Fruit fly (Drosophila melanogaster) whole organism, embryonic: ENCODE results near the gene CG45049.

ENCODE experiments used
- Adf1 ChIP-seq: fragments of 200-800 bp; sonication (Bioruptor generic); IDR thresholded peaks from 2 replicates; pipeline ENCODE4 v1.3.6; 2022; ENCODE audit warnings: missing biosample characterization, missing genetic modification characterization
- B-H1 ChIP-seq: fragments of 200-800 bp; sonication (Bioruptor generic); IDR thresholded peaks from 3 replicates; pipeline ENCODE4 v1.3.6; 2022; ENCODE audit warnings: missing biosample characterization, missing genetic modification characterization
- BEAF-32 ChIP-seq: fragments of 200-800 bp; sonication (Bioruptor generic); optimal IDR thresholded peaks from 3 replicates; lab custom pipeline; 2017; ENCODE audit warnings: missing biosample characterization, missing genetic modification characterization, mild to moderate bottlenecking, moderate library complexity, missing genetic modification reagents
- Bgb ChIP-seq: fragments of 200-800 bp; sonication (Bioruptor generic); IDR thresholded peaks from 2 replicates; pipeline ENCODE4 v1.3.6; 2022; ENCODE audit warnings: missing biosample characterization, missing genetic modification characterization; ENCODE audit not compliant: partially characterized antibody
- Bteb2 ChIP-seq: fragments of 200-800 bp; sonication (Bioruptor generic); optimal IDR thresholded peaks from 2 replicates; lab custom pipeline; 2016; ENCODE audit warnings: missing biosample characterization, missing genetic modification characterization
- CG10209 ChIP-seq: fragments of 200-800 bp; sonication (Bioruptor generic); optimal IDR thresholded peaks from 3 replicates; lab custom pipeline; 2017; ENCODE audit warnings: missing biosample characterization, mild to moderate bottlenecking, missing genetic modification characterization, missing genetic modification reagents
- CG10565 ChIP-seq: fragments of 200-800 bp; sonication (Bioruptor generic); optimal IDR thresholded peaks from 3 replicates; lab custom pipeline; 2016; ENCODE audit warnings: missing biosample characterization, mild to moderate bottlenecking, missing genetic modification characterization
- CG13123 ChIP-seq: fragments of 200-800 bp; sonication (Bioruptor generic); optimal IDR thresholded peaks from 2 replicates; lab custom pipeline; 2016; ENCODE audit warnings: missing biosample characterization, missing genetic modification characterization
- CG15269 ChIP-seq: fragments of 200-800 bp; sonication (Bioruptor generic); optimal IDR thresholded peaks from 2 replicates; lab custom pipeline; 2018; ENCODE audit warnings: missing biosample characterization, mild to moderate bottlenecking, missing genetic modification characterization, moderate library complexity
- CG2116 ChIP-seq: fragments of 200-800 bp; sonication (Bioruptor generic); optimal IDR thresholded peaks from 3 replicates; lab custom pipeline; 2018; ENCODE audit warnings: missing biosample characterization, mild to moderate bottlenecking, missing genetic modification characterization
- CG2199 ChIP-seq: fragments of 200-800 bp; sonication (Bioruptor generic); IDR thresholded peaks from 3 replicates; pipeline ENCODE4 v1.3.6; 2022; ENCODE audit warnings: missing biosample characterization, missing genetic modification characterization
- CG2202 ChIP-seq: fragments of 200-800 bp; sonication (Bioruptor generic); optimal IDR thresholded peaks from 2 replicates; lab custom pipeline; 2018; ENCODE audit warnings: missing biosample characterization, mild to moderate bottlenecking, missing genetic modification characterization
- CG2678 ChIP-seq: fragments of 200-800 bp; sonication (Bioruptor generic); optimal IDR thresholded peaks from 3 replicates; lab custom pipeline; 2019; ENCODE audit warnings: missing biosample characterization, mild to moderate bottlenecking, missing genetic modification characterization, moderate library complexity
- CG31441 ChIP-seq: fragments of 200-800 bp; sonication (Bioruptor generic); IDR thresholded peaks from 2 replicates; pipeline ENCODE4 v1.3.6; 2022; ENCODE audit warnings: missing biosample characterization, missing genetic modification characterization
- CG32772 ChIP-seq: fragments of 200-800 bp; sonication (Bioruptor generic); IDR thresholded peaks from 2 replicates; pipeline ENCODE4 v1.3.6; 2022; ENCODE audit warnings: missing biosample characterization, missing genetic modification characterization
- CG34376 ChIP-seq: fragments of 200-800 bp; sonication (Bioruptor generic); optimal IDR thresholded peaks from 2 replicates; lab custom pipeline; 2018; ENCODE audit warnings: missing biosample characterization, mild to moderate bottlenecking, missing genetic modification characterization
- CG4617 ChIP-seq: fragments of 200-800 bp; sonication (Bioruptor generic); optimal IDR thresholded peaks from 3 replicates; lab custom pipeline; 2016; ENCODE audit warnings: missing biosample characterization, missing genetic modification characterization, borderline replicate concordance
- CG5180 ChIP-seq: fragments of 200-800 bp; sonication (Bioruptor generic); optimal IDR thresholded peaks from 3 replicates; lab custom pipeline; 2017; ENCODE audit warnings: missing biosample characterization, missing genetic modification characterization, mild to moderate bottlenecking, moderate library complexity, missing genetic modification reagents
- CG7786 ChIP-seq: fragments of 200-800 bp; sonication (Bioruptor generic); optimal IDR thresholded peaks from 2 replicates; lab custom pipeline; 2016; ENCODE audit warnings: missing biosample characterization, missing genetic modification characterization
- CG8478 ChIP-seq: fragments of >200 bp; optimal IDR thresholded peaks from 2 replicates; lab custom pipeline; 2018
- CG9876 ChIP-seq: fragments of 200-800 bp; sonication (Bioruptor generic); optimal IDR thresholded peaks from 2 replicates; lab custom pipeline; 2016; ENCODE audit warnings: missing biosample characterization, missing genetic modification characterization
- Dref ChIP-seq: fragments of 200-800 bp; sonication (Bioruptor generic); IDR thresholded peaks from 2 replicates; pipeline ENCODE4 v1.3.6; 2022; ENCODE audit warnings: missing biosample characterization, missing genetic modification characterization
- HLH4C ChIP-seq: fragments of 200-800 bp; sonication (Bioruptor generic); IDR thresholded peaks from 3 replicates; pipeline ENCODE4 v1.3.6; 2022; ENCODE audit warnings: missing biosample characterization, missing genetic modification characterization; ENCODE audit not compliant: partially characterized antibody
- Lhr ChIP-seq: fragments of 200-800 bp; sonication (Bioruptor generic); optimal IDR thresholded peaks from 3 replicates; lab custom pipeline; 2017; ENCODE audit warnings: mild to moderate bottlenecking, missing biosample characterization, missing genetic modification reagents, missing genetic modification characterization
- MESR4 ChIP-seq: fragments of 200-800 bp; sonication (Bioruptor generic); optimal IDR thresholded peaks from 2 replicates; lab custom pipeline; 2018; ENCODE audit warnings: missing biosample characterization, mild to moderate bottlenecking, missing genetic modification characterization, moderate library complexity
- Mad ChIP-seq: fragments of 200-800 bp; sonication (Bioruptor generic); optimal IDR thresholded peaks from 2 replicates; lab custom pipeline; 2016; ENCODE audit warnings: missing biosample characterization, missing genetic modification characterization
- Myb ChIP-seq: fragments of 200-800 bp; sonication (Bioruptor generic); optimal IDR thresholded peaks from 2 replicates; lab custom pipeline; 2016; ENCODE audit warnings: missing biosample characterization, missing genetic modification characterization
- NC2α ChIP-seq: fragments of 200-800 bp; sonication (Bioruptor generic); optimal IDR thresholded peaks from 2 replicates; lab custom pipeline; 2016; ENCODE audit warnings: missing biosample characterization, missing genetic modification characterization
- NC2β ChIP-seq: fragments of 200-800 bp; sonication (Bioruptor generic); optimal IDR thresholded peaks from 2 replicates; lab custom pipeline; 2016; ENCODE audit warnings: missing biosample characterization, missing genetic modification characterization
- Opbp ChIP-seq: fragments of 200-800 bp; sonication (Bioruptor generic); IDR thresholded peaks from 3 replicates; pipeline ENCODE4 v1.3.6; 2022; ENCODE audit warnings: missing biosample characterization, missing genetic modification characterization; ENCODE audit not compliant: partially characterized antibody
- Sry-δ ChIP-seq: fragments of 200-800 bp; sonication (Bioruptor generic); optimal IDR thresholded peaks from 2 replicates; lab custom pipeline; 2016; ENCODE audit warnings: missing biosample characterization, missing genetic modification characterization
- Stat92E ChIP-seq, 3 experiments: fragments of >200 bp in 2 of 3; fragments of 200-800 bp in 1 of 3; sonication (Bioruptor generic) in 1 of 3; optimal IDR thresholded peaks; 2 replicates each; lab custom pipeline; 2017 to 2019; ENCODE audit warnings: missing biosample characterization in 3 of 3, missing genetic modification characterization in 3 of 3, mild to moderate bottlenecking in 1 of 3, moderate library complexity in 1 of 3
- Xrp1 ChIP-seq: fragments of 200-800 bp; sonication (Bioruptor generic); IDR thresholded peaks from 2 replicates; pipeline ENCODE4 v1.3.6; 2022; ENCODE audit warnings: missing biosample characterization, missing genetic modification characterization
- cad ChIP-seq: fragments of >200 bp; optimal IDR thresholded peaks from 2 replicates; lab custom pipeline; 2017; ENCODE audit warnings: missing biosample characterization, missing genetic modification characterization
- cg ChIP-seq: fragments of 200-800 bp; sonication (Bioruptor generic); optimal IDR thresholded peaks from 3 replicates; lab custom pipeline; 2019; ENCODE audit warnings: missing biosample characterization, mild to moderate bottlenecking, missing genetic modification characterization, moderate library complexity
- en ChIP-seq: fragments of 200-800 bp; sonication (Bioruptor generic); optimal IDR thresholded peaks from 2 replicates; lab custom pipeline; 2016; ENCODE audit warnings: missing biosample characterization, missing genetic modification characterization
- fd102C ChIP-seq: fragments of 200-800 bp; sonication (Bioruptor generic); optimal IDR thresholded peaks from 2 replicates; lab custom pipeline; 2018; ENCODE audit warnings: missing biosample characterization, mild to moderate bottlenecking, missing genetic modification characterization, moderate library complexity
- gsb-n ChIP-seq: fragments of 200-800 bp; sonication (Bioruptor generic); optimal IDR thresholded peaks from 3 replicates; lab custom pipeline; 2018; ENCODE audit warnings: missing biosample characterization, mild to moderate bottlenecking, missing genetic modification characterization
- ind ChIP-seq: fragments of 200-800 bp; sonication (Bioruptor generic); optimal IDR thresholded peaks from 3 replicates; lab custom pipeline; 2016; ENCODE audit warnings: missing biosample characterization, missing genetic modification characterization
- lola ChIP-seq, 3 experiments: fragments of >200 bp in 2 of 3; fragments of 200-800 bp in 1 of 3; sonication (Bioruptor generic) in 1 of 3; optimal IDR thresholded peaks; 2 replicates each; lab custom pipeline; 2017 to 2019; ENCODE audit warnings: missing biosample characterization in 3 of 3, missing genetic modification characterization in 3 of 3, mild to moderate bottlenecking in 1 of 3, moderate library complexity in 1 of 3
- lov ChIP-seq, 2 experiments: fragments of 200-800 bp in 1 of 2; fragments of >200 bp in 1 of 2; sonication (Bioruptor generic) in 1 of 2; IDR thresholded peaks in 1 of 2; optimal IDR thresholded peaks in 1 of 2; 2 replicates in 1 of 2; 3 replicates in 1 of 2; pipeline versions ENCODE4 v1.3.6 to Lab custom; 2017 to 2022; ENCODE audit warnings: missing biosample characterization in 1 of 2, missing genetic modification characterization in 1 of 2
- luna ChIP-seq: fragments of 200-800 bp; sonication (Bioruptor generic); optimal IDR thresholded peaks from 2 replicates; lab custom pipeline; 2016; ENCODE audit warnings: missing biosample characterization, missing genetic modification characterization
- odd ChIP-seq: fragments of 200-800 bp; sonication (Bioruptor generic); optimal IDR thresholded peaks from 2 replicates; lab custom pipeline; 2017; ENCODE audit warnings: missing biosample characterization, mild to moderate bottlenecking, missing genetic modification characterization
- onecut ChIP-seq: fragments of 200-800 bp; sonication (Bioruptor generic); IDR thresholded peaks from 2 replicates; pipeline ENCODE4 v1.3.6; 2022; ENCODE audit warnings: missing biosample characterization, missing genetic modification characterization
- pzg ChIP-seq: fragments of 200-800 bp; sonication (Bioruptor generic); optimal IDR thresholded peaks from 3 replicates; lab custom pipeline; 2018; ENCODE audit warnings: missing biosample characterization, mild to moderate bottlenecking, missing genetic modification characterization, moderate library complexity
- sqz ChIP-seq: fragments of 200-800 bp; sonication (Bioruptor generic); optimal IDR thresholded peaks from 3 replicates; lab custom pipeline; 2018; ENCODE audit warnings: missing biosample characterization, mild to moderate bottlenecking, missing genetic modification characterization
- tll ChIP-seq, 2 experiments: fragments of 200-800 bp in 1 of 2; fragments of >200 bp in 1 of 2; sonication (Bioruptor generic) in 1 of 2; optimal IDR thresholded peaks; 2 replicates each; lab custom pipeline; 2017 to 2019; ENCODE audit warnings: missing biosample characterization in 2 of 2, missing genetic modification characterization in 2 of 2, mild to moderate bottlenecking in 1 of 2, moderate library complexity in 1 of 2
- toy ChIP-seq: fragments of 200-800 bp; sonication (Bioruptor generic); IDR thresholded peaks from 2 replicates; pipeline ENCODE4 v1.3.6; 2022; ENCODE audit warnings: missing biosample characterization, missing genetic modification characterization
- wdn ChIP-seq: fragments of 200-800 bp; sonication (Bioruptor generic); IDR thresholded peaks from 2 replicates; pipeline ENCODE4 v1.3.6; 2022; ENCODE audit warnings: missing biosample characterization, missing genetic modification characterization
- yki ChIP-seq: fragments of >200 bp; optimal IDR thresholded peaks from 3 replicates; lab custom pipeline; 2018

Gene CG45049

DNA sequence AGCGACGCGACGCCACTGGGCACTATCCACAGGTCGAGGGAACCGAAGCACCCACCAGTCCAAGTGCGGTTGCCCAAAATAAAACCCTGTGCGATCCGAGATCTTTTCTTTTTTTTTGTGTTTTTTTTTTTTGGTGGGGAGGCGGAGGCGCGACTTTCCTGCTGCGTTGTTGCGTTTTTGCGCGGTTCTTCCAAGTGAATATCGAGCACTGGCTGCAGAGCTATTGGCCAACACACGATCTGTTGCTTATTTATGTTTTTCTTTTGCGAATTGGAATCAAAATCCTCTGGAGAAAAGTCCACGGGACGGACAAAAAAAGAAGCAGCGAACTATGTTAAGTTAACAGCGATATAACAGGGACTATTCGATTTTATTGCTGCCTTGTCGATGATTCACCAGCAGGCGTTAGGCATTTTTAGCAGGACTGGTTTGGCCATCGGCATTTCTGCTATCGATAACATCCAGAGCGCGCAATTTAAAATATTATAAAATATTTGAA, 5.9 kb upstream of the CG45049 start, which contains the start of gene wge (continued):
- TF ChIP-seq pzg (GFP tag; lab: Kevin White, UChicago) (peak; percentile 70), en (GFP tag; lab: Kevin White, UChicago) (no peak), sqz (GFP tag; lab: Kevin White, UChicago) (peak; percentile 89), CG5180 (GFP tag; lab: Kevin White, UChicago) (no peak), CG10565 (GFP tag; lab: Kevin White, UChicago) (no peak), CG10209 (no peak), cg (GFP tag; lab: Kevin White, UChicago) (peak; percentile 57), Bteb2 (GFP tag; lab: Kevin White, UChicago) (no peak), fd102C (GFP tag; lab: Kevin White, UChicago) (no peak), CG2116 (GFP tag; lab: Kevin White, UChicago) (peak; percentile 71), tll (GFP tag; optimal IDR thresholded peaks at IDR 0.05; lab: Kevin White, UChicago) (no peak), Opbp (GFP tag; lab: Robert Waterston, UW) (peak; percentile 58; the same call in 1 of the 3 replicates), CG9876 (GFP tag; lab: Kevin White, UChicago) (no peak), MESR4 (GFP tag; lab: Kevin White, UChicago) (peak; percentile 74), CG31441 (GFP tag; lab: Robert Waterston, UW) (no peak), Stat92E (GFP tag; optimal IDR thresholded peaks at IDR 0.05; lab: Kevin White, UChicago) (no peak), ind (GFP tag; lab: Kevin White, UChicago) (no peak), CG7786 (GFP tag; lab: Kevin White, UChicago) (no peak), CG2202 (no peak), CG32772 (GFP tag; lab: Robert Waterston, UW) (peak; percentile 60), CG15269 (tag; lab: Kevin White, UChicago) (no peak), Bgb (GFP tag; lab: Robert Waterston, UW) (peak; percentile 76), CG34376 (GFP tag; lab: Kevin White, UChicago) (no peak), CG2199 (GFP tag; lab: Robert Waterston, UW) (no peak), yki (lab: Kevin White, UChicago) (no peak), CG8478 (lab: Kevin White, UChicago) (no peak), Dref (GFP tag; lab: Robert Waterston, UW) (peak; percentile 91), Mad (GFP tag; lab: Kevin White, UChicago) (no peak), CG2678 (tag; lab: Kevin White, UChicago) (peak; percentile 1), BEAF-32 (GFP tag; lab: Kevin White, UChicago) (peak; percentile 68), NC2α (GFP tag; lab: Kevin White, UChicago) (no peak), onecut (GFP tag; lab: Robert Waterston, UW) (no peak), HLH4C (GFP tag; lab: Robert Waterston, UW) (peak; percentile 63; the same call in 2 of the 3 replicates), cad (GFP tag; lab: Kevin White, UChicago) (no peak), Myb (GFP tag; lab: Kevin White, UChicago) (no peak), Sry-δ (GFP tag; lab: Kevin White, UChicago) (peak; percentile 53), CG4617 (GFP tag; lab: Kevin White, UChicago) (peak; percentile 88), luna (GFP tag; lab: Kevin White, UChicago) (no peak), Xrp1 (no peak), lola (GFP tag; optimal IDR thresholded peaks at IDR 0.05; lab: Kevin White, UChicago) (no peak), NC2β (GFP tag; lab: Kevin White, UChicago) (no peak), wdn (GFP tag; lab: Robert Waterston, UW) (no peak), toy (GFP tag; lab: Robert Waterston, UW) (no peak), CG13123 (no peak), B-H1 (GFP tag; lab: Robert Waterston, UW) (no peak), lov (optimal IDR thresholded peaks at IDR 0.05; lab: Kevin White, UChicago) (no peak), lov (GFP tag; IDR thresholded peaks at IDR 0.05; lab: Robert Waterston, UW) (no peak), odd (GFP tag; lab: Kevin White, UChicago) (no peak), Adf1 (GFP tag; lab: Robert Waterston, UW) (no peak), gsb-n (peak; percentile 9), Lhr (GFP tag; lab: Kevin White, UChicago) (no peak)
